Worm (Caenorhabditis elegans): ENCODE measurements around the gene ceh-57.

ceh-57 gene

ce11 chrII:10389038-10389437, 21.9 kb upstream of the ceh-57 start (continued):
- TF ChIP-seq ceh-32 (tag; optimal IDR thresholded peaks at IDR 0.05; ENCODE audit: poor library complexity) (no peak), ctbp-1 (GFP tag; IDR thresholded peaks at IDR 0.05) (peak; percentile 44; the same call in 1 of the 2 replicates), snpc-1.2 (GFP tag; IDR thresholded peaks at IDR 0.05) (no peak), D1046.2 (GFP tag; IDR thresholded peaks at IDR 0.05) (no peak), spr-3 (GFP tag; optimal IDR thresholded peaks at IDR 0.05) (peak; percentile 5), ceh-28 (tag; optimal IDR thresholded peaks at IDR 0.05) (no peak), hmg-1.1 (GFP tag; IDR thresholded peaks at IDR 0.05) (peak; percentile 51), saeg-2 (GFP tag; IDR thresholded peaks at IDR 0.05) (0 out of 2 replicates have a peak, but pooled peaks have one; percentile 71), lir-3 (tag; optimal IDR thresholded peaks at IDR 0.05) (no peak), pqm-1 (tag; optimal IDR thresholded peaks at IDR 0.05) (peak; percentile 77), hlh-30 (tag; optimal IDR thresholded peaks at IDR 0.05; ENCODE audit: insufficient read depth) (peak; percentile 97), ZK546.5 (tag; optimal IDR thresholded peaks at IDR 0.05) (no peak), ama-1 (optimal IDR thresholded peaks at IDR 0.05) (peak; percentile 80), unc-130 (GFP tag; optimal IDR thresholded peaks at IDR 0.05) (no peak), nhr-28 (tag; optimal IDR thresholded peaks at IDR 0.05) (peak; percentile 88), lin-1 (GFP tag; IDR thresholded peaks at IDR 0.05) (0 out of 2 replicates have a peak, but pooled peaks have one; percentile 19), ceh-44 (GFP tag; IDR thresholded peaks at IDR 0.05) (no peak), fkh-10 (GFP tag; optimal IDR thresholded peaks at IDR 0.05) (no peak), egl-43 (GFP tag; IDR thresholded peaks at IDR 0.05) (no peak), madf-5 (GFP tag; IDR thresholded peaks at IDR 0.05) (no peak), zag-1 (tag; optimal IDR thresholded peaks at IDR 0.05) (no peak), dve-1 (tag; optimal IDR thresholded peaks at IDR 0.05; ENCODE audit: insufficient read depth) (peak; percentile 93), daf-19 (GFP tag; conservative IDR thresholded peaks at IDR 0.05) (no peak), zip-11 (GFP tag; IDR thresholded peaks at IDR 0.05) (no peak), nhr-48 (tag; optimal IDR thresholded peaks at IDR 0.05) (peak; percentile 91), F49E8.2 (tag; optimal IDR thresholded peaks at IDR 0.05; ENCODE audit: borderline replicate concordance) (no peak), daf-16 (GFP tag; optimal IDR thresholded peaks at IDR 0.05) (no peak), daf-16 (tag; optimal IDR thresholded peaks at IDR 0.05) (peak; percentile 79), mes-2 (tag; optimal IDR thresholded peaks at IDR 0.05; ENCODE audit: poor library complexity, severe bottlenecking) (peak; percentile 63), daf-8 (GFP tag; IDR thresholded peaks at IDR 0.05) (no peak), spr-1 (tag; optimal IDR thresholded peaks at IDR 0.05) (peak; percentile 60), dpl-1 (GFP tag; optimal IDR thresholded peaks at IDR 0.05) (peak; percentile 39)

ce11 chrII:10388041-10388706, 21.1 kb upstream of the ceh-57 start:
- TF ChIP-seq mes-2 (tag; optimal IDR thresholded peaks at IDR 0.05; ENCODE audit: poor library complexity, severe bottlenecking) (peak; percentile 90), zip-11 (GFP tag; IDR thresholded peaks at IDR 0.05) (no peak), ZK337.2 (GFP tag; IDR thresholded peaks at IDR 0.05) (no peak), hlh-30 (tag; optimal IDR thresholded peaks at IDR 0.05; ENCODE audit: insufficient read depth) (peak; percentile 67), lin-13 (GFP tag; optimal IDR thresholded peaks at IDR 0.05) (no peak), egl-43 (GFP tag; IDR thresholded peaks at IDR 0.05) (0 out of 2 replicates have a peak, but pooled peaks have one; percentile 25), ctbp-1 (GFP tag; IDR thresholded peaks at IDR 0.05) (no peak), pha-4 (GFP tag; IDR thresholded peaks at IDR 0.05) (peak; percentile 40; the same call in 1 of the 2 replicates), pha-4 (tag; optimal IDR thresholded peaks at IDR 0.05) (no peak), daf-16 (GFP tag; optimal IDR thresholded peaks at IDR 0.05) (peak in 1 of 2 experiments; percentile 27), daf-16 (tag; optimal IDR thresholded peaks at IDR 0.05) (peak; percentile 70), ces-1 (GFP tag; optimal IDR thresholded peaks at IDR 0.05) (no peak), hmg-1.1 (GFP tag; IDR thresholded peaks at IDR 0.05) (peak; percentile 47; the same call in 1 of the 2 replicates), hlh-11 (tag; optimal IDR thresholded peaks at IDR 0.05) (peak; percentile 77), rbr-2 (tag; optimal IDR thresholded peaks at IDR 0.05) (peak; percentile 67), Y5F2A.4 (GFP tag; optimal IDR thresholded peaks at IDR 0.05) (no peak), F10B5.3 (tag; optimal IDR thresholded peaks at IDR 0.05) (no peak), ztf-7 (tag; optimal IDR thresholded peaks at IDR 0.05) (no peak), dmd-6 (GFP tag; IDR thresholded peaks at IDR 0.05) (0 out of 2 replicates have a peak, but pooled peaks have one; percentile 24), lsy-2 (tag; optimal IDR thresholded peaks at IDR 0.05) (peak; percentile 34 to 86), daf-8 (GFP tag; IDR thresholded peaks at IDR 0.05) (no peak), lir-3 (tag; optimal IDR thresholded peaks at IDR 0.05) (no peak), dve-1 (tag; optimal IDR thresholded peaks at IDR 0.05; ENCODE audit: insufficient read depth) (peak; percentile 87), zag-1 (tag; optimal IDR thresholded peaks at IDR 0.05) (no peak), mdt-29 (GFP tag; IDR thresholded peaks at IDR 0.05) (no peak), madf-5 (GFP tag; IDR thresholded peaks at IDR 0.05) (no peak), lin-38 (GFP tag; IDR thresholded peaks at IDR 0.05) (peak; percentile 73), Y75B8A.6 (GFP tag; IDR thresholded peaks at IDR 0.05) (no peak)
